Fruit fly (Drosophila melanogaster) whole organism, embryonic: ENCODE measurements around the gene CG7272.

Experiments used
- Atf6 ChIP-seq: fragments of 200-800 bp; sonication (Bioruptor generic); IDR thresholded peaks from 2 replicates; pipeline ENCODE4 v1.3.6; 2022; ENCODE audit warnings: missing biosample characterization, missing genetic modification characterization
- BtbVII ChIP-seq: fragments of 200-800 bp; sonication (Bioruptor generic); optimal IDR thresholded peaks from 3 replicates; lab custom pipeline; 2017; ENCODE audit warnings: missing biosample characterization, mild to moderate bottlenecking, missing genetic modification characterization
- CG12942 ChIP-seq: fragments of 200-800 bp; sonication (Bioruptor generic); optimal IDR thresholded peaks from 3 replicates; lab custom pipeline; 2016; ENCODE audit warnings: missing biosample characterization, missing genetic modification characterization
- CG13894 ChIP-seq: fragments of 200-800 bp; sonication (Bioruptor generic); optimal IDR thresholded peaks from 3 replicates; lab custom pipeline; 2018; ENCODE audit warnings: missing biosample characterization, mild to moderate bottlenecking, missing genetic modification characterization, moderate library complexity
- CG14050 ChIP-seq: fragments of 200-800 bp; sonication (Bioruptor generic); IDR thresholded peaks from 3 replicates; pipeline ENCODE4 v1.3.6; 2022; ENCODE audit warnings: missing biosample characterization, missing genetic modification characterization
- CG15269 ChIP-seq: fragments of 200-800 bp; sonication (Bioruptor generic); optimal IDR thresholded peaks from 2 replicates; lab custom pipeline; 2018; ENCODE audit warnings: missing biosample characterization, mild to moderate bottlenecking, missing genetic modification characterization, moderate library complexity
- CG1647 ChIP-seq: fragments of 200-800 bp; sonication (Bioruptor generic); optimal IDR thresholded peaks from 3 replicates; lab custom pipeline; 2016; ENCODE audit warnings: missing biosample characterization, missing genetic modification characterization
- CG16813 ChIP-seq: fragments of 200-800 bp; sonication (Bioruptor generic); IDR thresholded peaks from 3 replicates; pipeline ENCODE4 v1.3.6; 2022; ENCODE audit warnings: missing biosample characterization, missing genetic modification characterization; ENCODE audit not compliant: partially characterized antibody
- CG17802 ChIP-seq: fragments of 200-800 bp; sonication (Bioruptor generic); optimal IDR thresholded peaks from 2 replicates; lab custom pipeline; 2018; ENCODE audit warnings: missing biosample characterization, mild to moderate bottlenecking, missing genetic modification characterization, moderate library complexity
- CG3065 ChIP-seq: fragments of 200-800 bp; sonication (Bioruptor generic); optimal IDR thresholded peaks from 2 replicates; lab custom pipeline; 2016; ENCODE audit warnings: missing biosample characterization, missing genetic modification characterization
- CG31388 ChIP-seq: fragments of 200-800 bp; sonication (Bioruptor generic); optimal IDR thresholded peaks from 2 replicates; lab custom pipeline; 2016; ENCODE audit warnings: missing biosample characterization, missing genetic modification characterization
- CG3163 ChIP-seq: fragments of 200-800 bp; sonication (Bioruptor generic); optimal IDR thresholded peaks from 3 replicates; lab custom pipeline; 2016; ENCODE audit warnings: missing biosample characterization, missing genetic modification characterization
- CG3726 ChIP-seq: fragments of 200-800 bp; sonication (Bioruptor generic); IDR thresholded peaks from 3 replicates; pipeline ENCODE4, ENCODE4 v1.3.6; 2022; ENCODE audit warnings: missing biosample characterization, missing genetic modification characterization
- CG3847 ChIP-seq: fragments of 200-800 bp; sonication (Bioruptor generic); IDR thresholded peaks from 2 replicates; pipeline ENCODE4 v1.3.6; 2022; ENCODE audit warnings: missing biosample characterization, missing genetic modification characterization
- CG4282 ChIP-seq: fragments of 200-800 bp; sonication (Bioruptor generic); optimal IDR thresholded peaks from 2 replicates; lab custom pipeline; 2016; ENCODE audit warnings: missing biosample characterization, missing genetic modification characterization
- CG6175 ChIP-seq: fragments of 200-800 bp; sonication (Bioruptor generic); IDR thresholded peaks from 3 replicates; pipeline ENCODE4 v1.3.6; 2022; ENCODE audit warnings: missing biosample characterization, missing genetic modification characterization
- CG6254 ChIP-seq: fragments of 200-800 bp; sonication (Bioruptor generic); optimal IDR thresholded peaks from 3 replicates; lab custom pipeline; 2017; ENCODE audit warnings: mild to moderate bottlenecking, missing biosample characterization, missing genetic modification reagents, missing genetic modification characterization
- CG6765 ChIP-seq: fragments of 200-800 bp; sonication (Bioruptor generic); optimal IDR thresholded peaks from 3 replicates; lab custom pipeline; 2017; ENCODE audit warnings: missing biosample characterization, mild to moderate bottlenecking, missing genetic modification characterization
- CG7357 ChIP-seq: fragments of 200-800 bp; sonication (Bioruptor generic); IDR thresholded peaks from 3 replicates; pipeline ENCODE4 v1.3.6; 2022; ENCODE audit warnings: missing biosample characterization, missing genetic modification characterization
- CG7745 ChIP-seq: fragments of 200-800 bp; sonication (Bioruptor generic); optimal IDR thresholded peaks from 2 replicates; lab custom pipeline; 2018; ENCODE audit warnings: missing biosample characterization, mild to moderate bottlenecking, missing genetic modification characterization, moderate library complexity
- CG8765 ChIP-seq: fragments of 200-800 bp; sonication (Bioruptor generic); IDR thresholded peaks from 2 replicates; pipeline ENCODE4 v1.3.6; 2022; ENCODE audit warnings: missing biosample characterization, missing genetic modification characterization
- Ets65A ChIP-seq: fragments of 200-800 bp; sonication (Bioruptor generic); peaks from one replicate; lab custom pipeline; 2016; ENCODE audit warnings: missing biosample characterization, missing genetic modification characterization
- Fer3 ChIP-seq: fragments of 200-800 bp; sonication (Bioruptor generic); optimal IDR thresholded peaks from 2 replicates; lab custom pipeline; 2018; ENCODE audit warnings: missing biosample characterization, mild to moderate bottlenecking, missing genetic modification characterization, moderate library complexity
- GATAe ChIP-seq: fragments of 200-800 bp; sonication (Bioruptor generic); conservative IDR thresholded peaks from 2 replicates; pipeline ENCODE4 v1.3.6; 2022; ENCODE audit warnings: missing biosample characterization, missing genetic modification characterization
- Hr3 ChIP-seq: fragments of 200-800 bp; sonication (Bioruptor generic); optimal IDR thresholded peaks from 3 replicates; lab custom pipeline; 2016; ENCODE audit warnings: missing biosample characterization, missing genetic modification characterization
- Kr ChIP-seq: fragments of 200-800 bp; sonication (Bioruptor generic); optimal IDR thresholded peaks from 2 replicates; lab custom pipeline; 2017; ENCODE audit warnings: missing biosample characterization, mild to moderate bottlenecking, missing genetic modification characterization
- Mrtf ChIP-seq: fragments of 200-800 bp; sonication (Bioruptor generic); IDR thresholded peaks from 3 replicates; pipeline ENCODE4 v1.3.6; 2022; ENCODE audit warnings: missing biosample characterization, missing genetic modification characterization
- NC2α ChIP-seq: fragments of 200-800 bp; sonication (Bioruptor generic); optimal IDR thresholded peaks from 2 replicates; lab custom pipeline; 2016; ENCODE audit warnings: missing biosample characterization, missing genetic modification characterization
- Pdp1 ChIP-seq, 2 experiments: fragments of 200-800 bp; sonication (Bioruptor generic); optimal IDR thresholded peaks; 3 replicates each; lab custom pipeline; 2016; ENCODE audit warnings: missing biosample characterization in 2 of 2, missing genetic modification characterization in 2 of 2, mild to moderate bottlenecking in 1 of 2, moderate library complexity in 1 of 2
- Six4 ChIP-seq: fragments of 200-800 bp; sonication (Bioruptor generic); optimal IDR thresholded peaks from 2 replicates; lab custom pipeline; 2016; ENCODE audit warnings: missing biosample characterization, missing genetic modification characterization
- Sox102F ChIP-seq: fragments of 200-800 bp; sonication (Bioruptor generic); optimal IDR thresholded peaks from 2 replicates; lab custom pipeline; 2018; ENCODE audit warnings: missing biosample characterization, mild to moderate bottlenecking, missing genetic modification characterization, moderate library complexity
- Stat92E ChIP-seq, 3 experiments: fragments of >200 bp in 2 of 3; fragments of 200-800 bp in 1 of 3; sonication (Bioruptor generic) in 1 of 3; optimal IDR thresholded peaks; 2 replicates each; lab custom pipeline; 2017 to 2019; ENCODE audit warnings: missing biosample characterization in 3 of 3, missing genetic modification characterization in 3 of 3, mild to moderate bottlenecking in 1 of 3, moderate library complexity in 1 of 3
- Xrp1 ChIP-seq: fragments of 200-800 bp; sonication (Bioruptor generic); IDR thresholded peaks from 2 replicates; pipeline ENCODE4 v1.3.6; 2022; ENCODE audit warnings: missing biosample characterization, missing genetic modification characterization
- bcd ChIP-seq: fragments of 200-800 bp; sonication (Bioruptor generic); optimal IDR thresholded peaks from 2 replicates; lab custom pipeline; 2017; ENCODE audit warnings: missing biosample characterization, mild to moderate bottlenecking, missing genetic modification characterization
- dmrt99B ChIP-seq: fragments of 200-800 bp; sonication (Bioruptor generic); optimal IDR thresholded peaks from 2 replicates; lab custom pipeline; 2018; ENCODE audit warnings: missing biosample characterization, mild to moderate bottlenecking, missing genetic modification characterization, moderate library complexity
- fd3F ChIP-seq: fragments of 200-800 bp; sonication (Bioruptor generic); optimal IDR thresholded peaks from 2 replicates; lab custom pipeline; 2018; ENCODE audit warnings: missing biosample characterization, mild to moderate bottlenecking, missing genetic modification characterization, moderate library complexity
- ftz-f1 ChIP-seq: fragments of 200-800 bp; sonication (Bioruptor generic); optimal IDR thresholded peaks from 2 replicates; lab custom pipeline; 2016; ENCODE audit warnings: missing biosample characterization, missing genetic modification characterization
- fu2 ChIP-seq: fragments of 200-800 bp; sonication (Bioruptor generic); optimal IDR thresholded peaks from 2 replicates; lab custom pipeline; 2016; ENCODE audit warnings: missing biosample characterization, missing genetic modification characterization
- gro ChIP-seq: fragments of 200-800 bp; sonication (Bioruptor generic); optimal IDR thresholded peaks from 2 replicates; lab custom pipeline; 2016; ENCODE audit warnings: missing biosample characterization, missing genetic modification characterization
- ham ChIP-seq: fragments of 200-800 bp; sonication (Bioruptor generic); IDR thresholded peaks from 2 replicates; pipeline ENCODE4 v1.3.6; 2022; ENCODE audit warnings: missing biosample characterization, missing genetic modification characterization
- hb ChIP-seq: fragments of 200-800 bp; sonication (Bioruptor generic); IDR thresholded peaks from 3 replicates; pipeline ENCODE4 v1.3.6; 2022; ENCODE audit warnings: missing biosample characterization, missing genetic modification characterization; ENCODE audit not compliant: partially characterized antibody
- jumu ChIP-seq: fragments of 200-800 bp; sonication (Bioruptor generic); optimal IDR thresholded peaks from 3 replicates; lab custom pipeline; 2016; ENCODE audit warnings: missing biosample characterization, missing genetic modification characterization
- lola ChIP-seq, 3 experiments: fragments of >200 bp in 2 of 3; fragments of 200-800 bp in 1 of 3; sonication (Bioruptor generic) in 1 of 3; optimal IDR thresholded peaks; 2 replicates each; lab custom pipeline; 2017 to 2019; ENCODE audit warnings: missing biosample characterization in 3 of 3, missing genetic modification characterization in 3 of 3, mild to moderate bottlenecking in 1 of 3, moderate library complexity in 1 of 3
- nom ChIP-seq: fragments of 200-800 bp; sonication (Bioruptor generic); optimal IDR thresholded peaks from 2 replicates; lab custom pipeline; 2017; ENCODE audit warnings: missing biosample characterization, missing genetic modification characterization, mild to moderate bottlenecking, moderate library complexity, missing genetic modification reagents
- pnt ChIP-seq: fragments of 200-800 bp; sonication (Bioruptor generic); optimal IDR thresholded peaks from 3 replicates; lab custom pipeline; 2016; ENCODE audit warnings: missing biosample characterization, missing genetic modification characterization
- psq ChIP-seq: fragments of 200-800 bp; sonication (Bioruptor generic); optimal IDR thresholded peaks from 2 replicates; lab custom pipeline; 2017; ENCODE audit warnings: missing biosample characterization, missing genetic modification characterization
- schlank ChIP-seq: fragments of 200-800 bp; sonication (Bioruptor generic); optimal IDR thresholded peaks from 2 replicates; lab custom pipeline; 2018; ENCODE audit warnings: missing biosample characterization, mild to moderate bottlenecking, missing genetic modification characterization
- stc ChIP-seq: fragments of 200-800 bp; sonication (Bioruptor generic); IDR thresholded peaks from 2 replicates; pipeline ENCODE4 v1.3.6; 2022; ENCODE audit warnings: missing biosample characterization, missing genetic modification characterization
- wor ChIP-seq: fragments of 200-800 bp; sonication (Bioruptor generic); IDR thresholded peaks from 2 replicates; pipeline ENCODE4 v1.3.6; 2022; ENCODE audit warnings: missing biosample characterization, missing genetic modification characterization

CG7272 gene

dm6 chr3L:15532368-15533030, 31.8 kb downstream of the CG7272 start (continued):
- TF ChIP-seq wor, result peak; percentile 32; the same call in 1 of the 2 replicates
- no peak for TF ChIP-seq CG3847 (GFP tag; lab: Robert Waterston, UW)
- TF ChIP-seq fu2, result no peak
- 0 out of 3 replicates have a peak, but pooled peaks have one; percentile 11 for TF ChIP-seq CG3726
- peak; percentile 16 for TF ChIP-seq Fer3 (tag; lab: Kevin White, UChicago)
- no peak for TF ChIP-seq CG15269 (tag; lab: Kevin White, UChicago)
- TF ChIP-seq Atf6, result peak; percentile 52; the same call in 1 of the 2 replicates
- TF ChIP-seq Six4 (GFP tag; lab: Kevin White, UChicago), result peak; percentile 44
- TF ChIP-seq BtbVII (GFP tag; lab: Kevin White, UChicago), result no peak
- TF ChIP-seq CG3065 (GFP tag; lab: Kevin White, UChicago), result no peak
- TF ChIP-seq bcd, result peak; percentile 6
- TF ChIP-seq CG7357 (GFP tag; lab: Robert Waterston, UW), result no peak
- 0 out of 3 replicates have a peak, but pooled peaks have one; percentile 56 for TF ChIP-seq CG6175 (GFP tag; lab: Robert Waterston, UW)
- TF ChIP-seq schlank (tag; lab: Kevin White, UChicago), result no peak
- TF ChIP-seq Kr, result no peak
- no peak for TF ChIP-seq fd3F
- TF ChIP-seq CG12942 (GFP tag; lab: Kevin White, UChicago), result no peak
- TF ChIP-seq Xrp1, result peak; percentile 66
- peak; percentile 89 for TF ChIP-seq CG3163
- TF ChIP-seq CG7745 (tag; lab: Kevin White, UChicago), result no peak
- TF ChIP-seq nom, result peak; percentile 34
- peak; percentile 26 for TF ChIP-seq Sox102F (GFP tag; lab: Kevin White, UChicago)
- TF ChIP-seq dmrt99B, result peak; percentile 63
- no peak for TF ChIP-seq ftz-f1 (GFP tag; lab: Kevin White, UChicago)
- no peak for TF ChIP-seq hb (GFP tag; lab: Robert Waterston, UW)
- TF ChIP-seq Stat92E (GFP tag; optimal IDR thresholded peaks at IDR 0.05; lab: Kevin White, UChicago), result no peak
- TF ChIP-seq gro (GFP tag; lab: Kevin White, UChicago), result no peak
- peak; percentile 9; the same call in 1 of the 3 replicates for TF ChIP-seq CG14050 (GFP tag; lab: Robert Waterston, UW)
- no peak for TF ChIP-seq CG31388 (GFP tag; lab: Kevin White, UChicago)
- TF ChIP-seq CG4282, result no peak
- TF ChIP-seq NC2α, result no peak
- TF ChIP-seq Pdp1 (GFP tag; optimal IDR thresholded peaks at IDR 0.05; lab: Kevin White, UChicago), result peak in 1 of 2 experiments; percentile 32
- TF ChIP-seq CG16813 (GFP tag; lab: Robert Waterston, UW), result no peak
- TF ChIP-seq Ets65A (GFP tag; lab: Kevin White, UChicago), result no peak
- TF ChIP-seq CG6765, result no peak
- TF ChIP-seq stc (GFP tag; lab: Robert Waterston, UW), result no peak
- peak; percentile 25 for TF ChIP-seq CG6254 (GFP tag; lab: Kevin White, UChicago)
- peak; percentile 35; the same call in 1 of the 2 replicates for TF ChIP-seq CG8765 (GFP tag; lab: Robert Waterston, UW)
- no peak for TF ChIP-seq ham (GFP tag; lab: Robert Waterston, UW)
- no peak for TF ChIP-seq Hr3 (GFP tag; lab: Kevin White, UChicago)
- TF ChIP-seq CG17802 (tag; lab: Kevin White, UChicago), result no peak
- TF ChIP-seq jumu, result no peak
- TF ChIP-seq pnt (GFP tag; lab: Kevin White, UChicago), result no peak
- TF ChIP-seq GATAe (GFP tag; lab: Robert Waterston, UW), result no peak
- no peak for TF ChIP-seq psq
- TF ChIP-seq lola (GFP tag; optimal IDR thresholded peaks at IDR 0.05; lab: Kevin White, UChicago), result peak in 1 of 3 experiments; percentile 42
- no peak for TF ChIP-seq CG1647 (GFP tag; lab: Kevin White, UChicago)
- no peak for TF ChIP-seq CG13894 (tag; lab: Kevin White, UChicago)
- TF ChIP-seq Mrtf (GFP tag; lab: Robert Waterston, UW), result no peak
